Fruit fly (Drosophila melanogaster): ENCODE measurements around the gene CG15579.

CG15579 gene

dm6 chrX:4311699-4312098, at the start of gene CG15579:
Gene CG15579 (minus strand): TSS chrX:4311799.
- TF ChIP-seq ranshi (GFP tag; IDR thresholded peaks at IDR 0.05) (no peak), stc (GFP tag; IDR thresholded peaks at IDR 0.05) (no peak), BEAF-32 (GFP tag; optimal IDR thresholded peaks at IDR 0.05) (no peak), CG9727 (GFP tag; optimal IDR thresholded peaks at IDR 0.05) (no peak), aop (GFP tag; IDR thresholded peaks at IDR 0.05) (no peak), CG18619 (GFP tag; optimal IDR thresholded peaks at IDR 0.05) (no peak), E2f2 (GFP tag; IDR thresholded peaks at IDR 0.05) (no peak), CG3407 (GFP tag; optimal IDR thresholded peaks at IDR 0.05) (no peak), jigr1 (GFP tag; IDR thresholded peaks at IDR 0.05) (no peak), CG17359 (tag; optimal IDR thresholded peaks at IDR 0.05) (no peak), CG7556 (GFP tag; optimal IDR thresholded peaks at IDR 0.05) (no peak), CG32767 (GFP tag; IDR thresholded peaks at IDR 0.05) (no peak), Aef1 (GFP tag; IDR thresholded peaks at IDR 0.05) (no peak)

dm6 chrX:4358515-4358914, 46.9 kb upstream of the CG15579 start:
- TF ChIP-seq C15 (GFP tag; IDR thresholded peaks at IDR 0.05), result no peak
- TF ChIP-seq Ravus (GFP tag; IDR thresholded peaks at IDR 0.05), result no peak
- TF ChIP-seq CG7271 (tag; optimal IDR thresholded peaks at IDR 0.05), result no peak
- no peak for TF ChIP-seq CG11696 (GFP tag; IDR thresholded peaks at IDR 0.05)
- no peak for TF ChIP-seq ac (GFP tag; optimal IDR thresholded peaks at IDR 0.05)
- TF ChIP-seq Ets97D (GFP tag; optimal IDR thresholded peaks at IDR 0.05), result no peak
- TF ChIP-seq onecut (GFP tag; IDR thresholded peaks at IDR 0.05), result no peak

dm6 chrX:4329809-4330208, 18.2 kb upstream of the CG15579 start:
- TF ChIP-seq Xrp1 (GFP tag; IDR thresholded peaks at IDR 0.05) (0 out of 2 replicates have a peak, but pooled peaks have one; percentile 20), CrebB (tag; optimal IDR thresholded peaks at IDR 0.05) (no peak), CG6689 (GFP tag; IDR thresholded peaks at IDR 0.05) (peak; percentile 34; the same call in 1 of the 2 replicates), lab (GFP tag; optimal IDR thresholded peaks at IDR 0.05) (peak; percentile 56), Drgx (GFP tag; IDR thresholded peaks at IDR 0.05) (peak; percentile 16; the same call in 1 of the 2 replicates), CG12769 (tag; optimal IDR thresholded peaks at IDR 0.05) (peak; percentile 33), CG11504 (tag; optimal IDR thresholded peaks at IDR 0.05) (peak; percentile 16), vvl (GFP tag; IDR thresholded peaks at IDR 0.05) (no peak), MBD-R2 (GFP tag; IDR thresholded peaks at IDR 0.05) (peak; percentile 15; the same call in 1 of the 2 replicates), Doc2 (GFP tag; IDR thresholded peaks at IDR 0.05) (no peak), Hr3 (GFP tag; optimal IDR thresholded peaks at IDR 0.05) (no peak), mam (GFP tag; optimal IDR thresholded peaks at IDR 0.05) (peak; percentile 30), CG32532 (GFP tag; IDR thresholded peaks at IDR 0.05) (0 out of 2 replicates have a peak, but pooled peaks have one; percentile 10), CG7839 (tag; optimal IDR thresholded peaks at IDR 0.05) (peak; percentile 18), CG8924 (tag; optimal IDR thresholded peaks at IDR 0.05) (no peak), Med (GFP tag) (peak; percentile 56), prd (optimal IDR thresholded peaks at IDR 0.05) (no peak), prd (GFP tag; IDR thresholded peaks at IDR 0.05) (0 out of 3 replicates have a peak, but pooled peaks have one; percentile 21), peb (GFP tag; IDR thresholded peaks at IDR 0.05) (no peak), CG12155 (GFP tag; optimal IDR thresholded peaks at IDR 0.05) (no peak), Meics (GFP tag; optimal IDR thresholded peaks at IDR 0.05) (peak; percentile 8), CG1603 (tag; optimal IDR thresholded peaks at IDR 0.05) (peak; percentile 17), gsb (GFP tag; IDR thresholded peaks at IDR 0.05) (no peak), row (GFP tag; IDR thresholded peaks at IDR 0.05) (peak; percentile 35; the same call in 1 of the 3 replicates), pan (optimal IDR thresholded peaks at IDR 0.05) (no peak), pan (GFP tag; optimal IDR thresholded peaks at IDR 0.05 in 1 of 2, IDR thresholded peaks at IDR 0.05 in 1 of 2) (peak in 1 of 2 experiments; percentile 34), CG3726 (GFP tag; IDR thresholded peaks at IDR 0.05) (no peak), Hr78 (GFP tag; optimal IDR thresholded peaks at IDR 0.05) (no peak), CG34422 (GFP tag; IDR thresholded peaks at IDR 0.05) (0 out of 3 replicates have a peak, but pooled peaks have one; percentile 31), ac (GFP tag; optimal IDR thresholded peaks at IDR 0.05) (no peak), sisA (GFP tag; IDR thresholded peaks at IDR 0.05) (peak; percentile 37)

Measured in whole organism, embryonic.